Worm (Caenorhabditis elegans): ENCODE results near the gene F46C8.1.

Gene F46C8.1

ce11 chrX:7548158-7548557, at the start of gene F46C8.1:
Gene F46C8.1 (plus strand): TSS chrX:7548458.
- TF ChIP-seq egl-27 (tag; optimal IDR thresholded peaks at IDR 0.05) (no peak), xbp-1 (tag; optimal IDR thresholded peaks at IDR 0.05) (no peak), dpl-1 (GFP tag; optimal IDR thresholded peaks at IDR 0.05) (no peak), tlp-1 (tag; optimal IDR thresholded peaks at IDR 0.05) (no peak), C04F5.9 (tag; optimal IDR thresholded peaks at IDR 0.05) (no peak), unc-130 (tag; optimal IDR thresholded peaks at IDR 0.05) (no peak), nhr-77 (tag; optimal IDR thresholded peaks at IDR 0.05) (no peak), pax-3 (tag; optimal IDR thresholded peaks at IDR 0.05) (no peak), ces-1 (GFP tag; optimal IDR thresholded peaks at IDR 0.05) (no peak)

ce11 chrX:7500970-7501369, 47.3 kb upstream of the F46C8.1 start, which contains the start of gene uggt-1:
Gene uggt-1 (minus strand): TSS chrX:7500982.
- TF ChIP-seq C04F5.9 (tag; optimal IDR thresholded peaks at IDR 0.05) (peak; percentile 44), lir-3 (tag; optimal IDR thresholded peaks at IDR 0.05; ENCODE audit: poor library complexity) (peak; percentile 68), lin-39 (tag; optimal IDR thresholded peaks at IDR 0.05) (peak; percentile 61), fkh-10 (GFP tag; optimal IDR thresholded peaks at IDR 0.05) (peak; percentile 91), grh-1 (GFP tag; IDR thresholded peaks at IDR 0.05) (peak; percentile 78), egl-13 (tag; optimal IDR thresholded peaks at IDR 0.05) (peak; percentile 91), efl-1 (optimal IDR thresholded peaks at IDR 0.05) (peak; percentile 73 to 76), efl-1 (GFP tag; optimal IDR thresholded peaks at IDR 0.05 in 1 of 2) (peak; percentile 65 to 95), lin-35 (GFP tag; optimal IDR thresholded peaks at IDR 0.05) (peak; percentile 75 to 84), mdl-1 (tag; optimal IDR thresholded peaks at IDR 0.05) (no peak), unc-130 (tag; optimal IDR thresholded peaks at IDR 0.05) (peak; percentile 82), mep-1 (tag; optimal IDR thresholded peaks at IDR 0.05) (peak; percentile 95), vab-15 (tag; optimal IDR thresholded peaks at IDR 0.05) (no peak), aly-2 (tag; optimal IDR thresholded peaks at IDR 0.05) (no peak), elt-3 (tag; optimal IDR thresholded peaks at IDR 0.05) (peak in 2 of 6 experiments; percentile 31 to 37), fos-1 (tag; optimal IDR thresholded peaks at IDR 0.05) (peak; percentile 81), lin-14 (GFP tag; optimal IDR thresholded peaks at IDR 0.05) (peak; percentile 99), xbp-1 (tag; optimal IDR thresholded peaks at IDR 0.05) (peak; percentile 99), nhr-90 (tag; optimal IDR thresholded peaks at IDR 0.05; ENCODE audit: poor library complexity) (peak; percentile 88), rnt-1 (tag; optimal IDR thresholded peaks at IDR 0.05) (peak; percentile 93), sup-37 (GFP tag; optimal IDR thresholded peaks at IDR 0.05) (peak; percentile 32), unc-30 (tag; optimal IDR thresholded peaks at IDR 0.05) (no peak), snu-23 (GFP tag; optimal IDR thresholded peaks at IDR 0.05) (peak; percentile 94), ama-1 (optimal IDR thresholded peaks at IDR 0.05) (no peak), skn-1 (tag; optimal IDR thresholded peaks at IDR 0.05) (peak; percentile 91), nhr-77 (tag; optimal IDR thresholded peaks at IDR 0.05) (peak; percentile 87), fkh-8 (tag; optimal IDR thresholded peaks at IDR 0.05) (peak; percentile 97), ceh-8 (GFP tag; optimal IDR thresholded peaks at IDR 0.05) (peak; percentile 93), unc-62 (GFP tag; optimal IDR thresholded peaks at IDR 0.05) (no peak), hlh-17 (GFP tag; optimal IDR thresholded peaks at IDR 0.05; ENCODE audit: borderline replicate concordance) (no peak), sox-4 (tag; optimal IDR thresholded peaks at IDR 0.05) (peak; percentile 83), zip-4 (GFP tag; optimal IDR thresholded peaks at IDR 0.05) (peak; percentile 75), ceh-82 (tag; optimal IDR thresholded peaks at IDR 0.05) (peak; percentile 85 to 91 (median 89)), pax-3 (tag; optimal IDR thresholded peaks at IDR 0.05) (peak; percentile 82), unc-86 (tag; optimal IDR thresholded peaks at IDR 0.05) (peak; percentile 95), isw-1 (GFP tag; IDR thresholded peaks at IDR 0.05) (peak; percentile 83), ceh-88 (GFP tag; IDR thresholded peaks at IDR 0.05) (peak; percentile 64; the same call in 1 of the 2 replicates), nhr-237 (tag; optimal IDR thresholded peaks at IDR 0.05) (peak; percentile 73), nhr-47 (tag; optimal IDR thresholded peaks at IDR 0.05) (peak; percentile 94), nhr-71 (tag; optimal IDR thresholded peaks at IDR 0.05) (peak; percentile 96), egl-27 (tag; optimal IDR thresholded peaks at IDR 0.05) (peak; percentile 30 to 48), lin-15B (tag; optimal IDR thresholded peaks at IDR 0.05) (peak; percentile 44), lsy-2 (tag; optimal IDR thresholded peaks at IDR 0.05) (peak; percentile 91 to 92), swsn-7 (tag; optimal IDR thresholded peaks at IDR 0.05) (peak; percentile 96), hpl-2 (GFP tag; optimal IDR thresholded peaks at IDR 0.05) (peak; percentile 71), C16A3.4 (tag; optimal IDR thresholded peaks at IDR 0.05) (peak; percentile 90), tlp-1 (tag; optimal IDR thresholded peaks at IDR 0.05) (no peak)

Measured in whole organism, L1 larva.